Worm (Caenorhabditis elegans) whole organism, young adult: ENCODE measurements around the gene hex-1.

ENCODE experiments used
- B0019.2 ChIP-seq: fragments of 200-800 bp; sonication (Bioruptor generic); conservative IDR thresholded peaks from 2 replicates; pipeline ENCODE4 v1.3.6; 2022; ENCODE audit warnings: missing genetic modification reagents, missing genetic modification characterization, missing compliant biosample characterization
- B0261.1 ChIP-seq: sonication (generic microtip); optimal IDR thresholded peaks from 2 replicates; lab custom pipeline; 2016; ENCODE audit warnings: mild to moderate bottlenecking, missing genetic modification characterization, moderate library complexity, missing compliant biosample characterization
- B0336.3 ChIP-seq: fragments of 200-800 bp; sonication (Bioruptor generic); IDR thresholded peaks from 2 replicates; pipeline ENCODE4 v1.3.6; 2022; ENCODE audit warnings: missing genetic modification characterization, missing compliant biosample characterization
- F10E7.11 ChIP-seq: sonication (generic microtip); optimal IDR thresholded peaks from 2 replicates; lab custom pipeline; 2017; ENCODE audit warnings: mild to moderate bottlenecking, missing genetic modification characterization, moderate library complexity, missing compliant biosample characterization
- F23B12.7 ChIP-seq: sonication (generic microtip); optimal IDR thresholded peaks from 2 replicates; lab custom pipeline; 2017; ENCODE audit warnings: missing genetic modification characterization, mild to moderate bottlenecking, missing compliant biosample characterization, antibody characterized with exemption, moderate library complexity; ENCODE audit not compliant: insufficient read depth
- T26A5.8 ChIP-seq: sonication (generic microtip); optimal IDR thresholded peaks from 2 replicates; lab custom pipeline; 2016; ENCODE audit warnings: missing genetic modification characterization, missing compliant biosample characterization
- Y53F4B.3 ChIP-seq: fragments of 200-800 bp; sonication (Bioruptor generic); IDR thresholded peaks from 2 replicates; pipeline ENCODE4 v1.3.6; 2022; ENCODE audit warnings: missing genetic modification reagents, missing genetic modification characterization, missing compliant biosample characterization
- Y53G8AR.9 ChIP-seq: fragments of 200-800 bp; sonication (Bioruptor generic); conservative IDR thresholded peaks from 2 replicates; pipeline ENCODE4 v1.3.6; 2022; ENCODE audit warnings: missing genetic modification reagents, missing genetic modification characterization, missing compliant biosample characterization
- Y79H2A.3 ChIP-seq: fragments of 200-800 bp; sonication (Bioruptor generic); conservative IDR thresholded peaks from 2 replicates; pipeline ENCODE4 v1.3.6; 2022; ENCODE audit warnings: missing genetic modification reagents, missing genetic modification characterization, missing compliant biosample characterization
- akir-1 ChIP-seq: fragments of 200-800 bp; sonication (Bioruptor generic); optimal IDR thresholded peaks from 2 replicates; lab custom pipeline; 2018; ENCODE audit warnings: mild to moderate bottlenecking, missing genetic modification characterization, moderate library complexity, missing compliant biosample characterization
- aptf-2 ChIP-seq: fragments of 200-800 bp; sonication (Bioruptor generic); conservative IDR thresholded peaks from 2 replicates; pipeline ENCODE4 v1.3.6; 2022; ENCODE audit warnings: missing genetic modification reagents, missing genetic modification characterization, missing compliant biosample characterization
- attf-3 ChIP-seq: fragments of 200-800 bp; sonication (Bioruptor generic); conservative IDR thresholded peaks from 2 replicates; pipeline ENCODE4 v1.3.6; 2022; ENCODE audit warnings: missing genetic modification reagents, missing genetic modification characterization, missing compliant biosample characterization
- attf-5 ChIP-seq: fragments of 200-800 bp; sonication (Bioruptor generic); optimal IDR thresholded peaks from 2 replicates; lab custom pipeline; 2018; ENCODE audit warnings: mild to moderate bottlenecking, missing genetic modification characterization, missing compliant biosample characterization
- bed-2 ChIP-seq: fragments of 200-800 bp; sonication (Bioruptor generic); IDR thresholded peaks from 2 replicates; pipeline ENCODE4 v1.3.6; 2022; ENCODE audit warnings: missing genetic modification reagents, missing genetic modification characterization, missing compliant biosample characterization
- ceh-27 ChIP-seq: fragments of 200-800 bp; sonication (Bioruptor generic); optimal IDR thresholded peaks from 2 replicates; lab custom pipeline; 2018; ENCODE audit warnings: mild to moderate bottlenecking, missing genetic modification characterization, moderate library complexity, missing compliant biosample characterization
- ceh-40 ChIP-seq: fragments of 200-800 bp; sonication (Bioruptor generic); IDR thresholded peaks from 2 replicates; pipeline ENCODE4 v1.3.6; 2022; ENCODE audit warnings: missing genetic modification characterization, missing compliant biosample characterization
- ceh-58 ChIP-seq: fragments of 200-800 bp; sonication (Bioruptor generic); IDR thresholded peaks from 2 replicates; pipeline ENCODE4 v1.3.6; 2022; ENCODE audit warnings: missing genetic modification characterization, missing compliant biosample characterization
- efl-1 ChIP-seq: fragments of 150-350 bp; optimal IDR thresholded peaks from 2 replicates; lab custom pipeline; 2014; ENCODE audit warnings: missing biosample characterization, missing genetic modification reagents, missing genetic modification characterization
- egrh-3 ChIP-seq: fragments of 200-800 bp; sonication (Bioruptor generic); IDR thresholded peaks from 2 replicates; pipeline ENCODE4 v1.3.6; 2022; ENCODE audit warnings: missing genetic modification reagents, missing genetic modification characterization, missing compliant biosample characterization
- him-1 ChIP-seq: sonication (generic microtip); optimal IDR thresholded peaks from 2 replicates; lab custom pipeline; 2016; ENCODE audit warnings: missing genotype, missing genetic modification reagents, missing genetic modification characterization, missing compliant biosample characterization
- hlh-26 ChIP-seq: fragments of 200-800 bp; sonication (Bioruptor generic); conservative IDR thresholded peaks from 2 replicates; pipeline ENCODE4 v1.3.6; 2022; ENCODE audit warnings: missing genetic modification reagents, missing genetic modification characterization, missing compliant biosample characterization
- hrde-1 ChIP-seq: sonication (generic microtip); optimal IDR thresholded peaks from 2 replicates; lab custom pipeline; 2016; ENCODE audit warnings: missing genetic modification characterization, mild to moderate bottlenecking, missing compliant biosample characterization, moderate library complexity, missing genotype, missing genetic modification reagents, borderline replicate concordance
- hsf-1 ChIP-seq: fragments of 200-800 bp; sonication (Bioruptor generic); IDR thresholded peaks from 2 replicates; pipeline ENCODE4 v1.3.6; 2022; ENCODE audit warnings: missing genetic modification reagents, missing genetic modification characterization, missing compliant biosample characterization
- lin-26 ChIP-seq: fragments of 200-800 bp; sonication (Bioruptor generic); IDR thresholded peaks from 2 replicates; pipeline ENCODE4 v1.3.6; 2022; ENCODE audit warnings: missing genetic modification reagents, missing genetic modification characterization, missing compliant biosample characterization
- lsl-1 ChIP-seq: fragments of 200-800 bp; sonication (Bioruptor generic); optimal IDR thresholded peaks from 2 replicates; lab custom pipeline; 2018; ENCODE audit warnings: mild to moderate bottlenecking, missing genetic modification characterization, moderate library complexity, missing compliant biosample characterization
- lsy-27 ChIP-seq: sonication (generic microtip); optimal IDR thresholded peaks from 2 replicates; lab custom pipeline; 2017; ENCODE audit warnings: missing genetic modification characterization, mild to moderate bottlenecking, missing compliant biosample characterization, antibody characterized with exemption, missing genotype, borderline replicate concordance; ENCODE audit not compliant: insufficient read depth
- madf-3 ChIP-seq: fragments of 200-800 bp; sonication (Bioruptor generic); IDR thresholded peaks from 2 replicates; pipeline ENCODE4 v1.3.6; 2022; ENCODE audit warnings: missing genetic modification reagents, missing genetic modification characterization, missing compliant biosample characterization
- madf-6 ChIP-seq: fragments of 200-800 bp; sonication (Bioruptor generic); IDR thresholded peaks from 2 replicates; pipeline ENCODE4 v1.3.6; 2022; ENCODE audit warnings: missing genetic modification reagents, missing genetic modification characterization, missing compliant biosample characterization
- nfyb-1 ChIP-seq: fragments of 200-800 bp; sonication (Bioruptor generic); IDR thresholded peaks from 2 replicates; pipeline ENCODE4 v1.3.6; 2022; ENCODE audit warnings: missing genetic modification reagents, missing genetic modification characterization, missing compliant biosample characterization
- nhr-80 ChIP-seq: sonication (generic microtip); optimal IDR thresholded peaks from 2 replicates; lab custom pipeline; 2016; ENCODE audit warnings: missing genetic modification characterization, missing compliant biosample characterization
- rec-8 ChIP-seq, 2 experiments: sonication (generic microtip); optimal IDR thresholded peaks; 2 replicates each; lab custom pipeline; 2016; ENCODE audit warnings: mild to moderate bottlenecking in 2 of 2, missing genetic modification characterization in 2 of 2, missing genetic modification reagents in 2 of 2, missing genotype in 2 of 2, missing biosample characterization in 1 of 2, missing compliant biosample characterization in 1 of 2, moderate library complexity in 1 of 2
- rpc-1 ChIP-seq, 2 experiments: fragments of 150-350 bp in 1 of 2; sonication (generic microtip) in 1 of 2; optimal IDR thresholded peaks; 2 replicates each; lab custom pipeline; 2014 to 2018; ENCODE audit warnings: missing biosample characterization in 1 of 2, missing genetic modification characterization in 1 of 2, missing genetic modification reagents in 1 of 2, missing genotype in 1 of 2
- sdz-38 ChIP-seq: sonication (generic microtip); optimal IDR thresholded peaks from 2 replicates; lab custom pipeline; 2016; ENCODE audit warnings: missing genotype, missing genetic modification characterization, missing compliant biosample characterization
- snpc-4 ChIP-seq, 5 experiments: fragments of 150-350 bp in 1 of 5; sonication (generic microtip) in 4 of 5; optimal IDR thresholded peaks; 2 replicates each; lab custom pipeline; 2014 to 2018; ENCODE audit warnings: missing genetic modification characterization in 5 of 5, missing biosample characterization in 3 of 5, antibody characterized with exemption in 2 of 5, mild to moderate bottlenecking in 2 of 5, missing compliant biosample characterization in 2 of 5, missing genotype in 2 of 5, moderate library complexity in 2 of 5, missing genetic modification reagents in 1 of 5
- somi-1 ChIP-seq: fragments of 200-800 bp; sonication (Bioruptor generic); optimal IDR thresholded peaks from 2 replicates; lab custom pipeline; 2018; ENCODE audit warnings: mild to moderate bottlenecking, missing genetic modification characterization, missing compliant biosample characterization
- tbp1 ChIP-seq: fragments of 200-800 bp; sonication (Bioruptor generic); optimal IDR thresholded peaks from 2 replicates; lab custom pipeline; 2018; ENCODE audit warnings: mild to moderate bottlenecking, missing genetic modification characterization, missing compliant biosample characterization
- tlf-1 ChIP-seq: fragments of 200-800 bp; sonication (Bioruptor generic); optimal IDR thresholded peaks from 2 replicates; lab custom pipeline; 2018; ENCODE audit warnings: mild to moderate bottlenecking, missing genetic modification characterization, missing compliant biosample characterization
- unc-130 ChIP-seq: sonication (generic microtip); optimal IDR thresholded peaks from 2 replicates; lab custom pipeline; 2016; ENCODE audit warnings: missing genetic modification reagents, missing genetic modification characterization, missing compliant biosample characterization
- ztf-25 ChIP-seq: fragments of 200-800 bp; sonication (Bioruptor generic); IDR thresholded peaks from 2 replicates; pipeline ENCODE4 v1.3.6; 2022; ENCODE audit warnings: missing genetic modification reagents, missing genetic modification characterization, missing compliant biosample characterization
- ztf-6 ChIP-seq: fragments of 200-800 bp; sonication (Bioruptor generic); IDR thresholded peaks from 2 replicates; pipeline ENCODE4 v1.3.6; 2022; ENCODE audit warnings: missing genetic modification reagents, missing genetic modification characterization, missing compliant biosample characterization

hex-1 gene

ce11 chrX:2265069-2265468 is 44.1 kb downstream of the hex-1 start:
- TF ChIP-seq ceh-27 (peak; percentile 87), lin-26 (no peak)

ce11 chrX:2266366-2266765 is 45.4 kb downstream of the hex-1 start:
- no peak for TF ChIP-seq somi-1 (GFP tag; lab: Kevin White, UChicago)
- TF ChIP-seq lsl-1 = no peak
- no peak for TF ChIP-seq attf-3 (GFP tag; lab: Robert Waterston, UW)
- no peak for TF ChIP-seq efl-1 (GFP tag; lab: Kevin White, UChicago)
- no peak for TF ChIP-seq lsy-27
- no peak for TF ChIP-seq Y53F4B.3
- no peak for TF ChIP-seq attf-5
- TF ChIP-seq B0019.2 (GFP tag; lab: Robert Waterston, UW) = no peak
- no peak for TF ChIP-seq rec-8 (tag; optimal IDR thresholded peaks at IDR 0.05; lab: Kevin White, UChicago)
- no peak for TF ChIP-seq tlf-1 (GFP tag; lab: Kevin White, UChicago)
- no peak for TF ChIP-seq hlh-26 (GFP tag; lab: Robert Waterston, UW)
- no peak for TF ChIP-seq Y79H2A.3
- no peak for TF ChIP-seq madf-3 (GFP tag; lab: Robert Waterston, UW)
- no peak for TF ChIP-seq him-1 (tag; lab: Kevin White, UChicago)
- TF ChIP-seq Y53G8AR.9 (GFP tag; lab: Robert Waterston, UW) = no peak
- TF ChIP-seq, all 124 proteins: peak for 0

ce11 chrX:2266777-2267176 is 45.8 kb downstream of the hex-1 start:
- no peak for TF ChIP-seq B0261.1 (tag; lab: Kevin White, UChicago)
- no peak for TF ChIP-seq ztf-6 (GFP tag; lab: Robert Waterston, UW)
- TF ChIP-seq ztf-25 (GFP tag; lab: Robert Waterston, UW) = no peak
- TF ChIP-seq snpc-4 (GFP tag; optimal IDR thresholded peaks at IDR 0.05; lab: Kevin White, UChicago) = no peak
- no peak for TF ChIP-seq snpc-4 (tag; optimal IDR thresholded peaks at IDR 0.05; lab: Kevin White, UChicago)
- TF ChIP-seq ceh-40 (GFP tag; lab: Robert Waterston, UW) = no peak
- no peak for TF ChIP-seq nhr-80 (tag; lab: Kevin White, UChicago)
- TF ChIP-seq tbp1 = no peak
- TF ChIP-seq F10E7.11 (tag; lab: Kevin White, UChicago) = no peak
- TF ChIP-seq B0336.3 (GFP tag; lab: Robert Waterston, UW) = no peak

- TF ChIP-seq aptf-2 (GFP tag; lab: Robert Waterston, UW) (no peak), T26A5.8 (no peak), bed-2 (0 out of 2 replicates have a peak, but pooled peaks have one; percentile 52), nfyb-1 (0 out of 2 replicates have a peak, but pooled peaks have one; percentile 18), egrh-3 (GFP tag; lab: Robert Waterston, UW) (peak; percentile 62; the same call in 1 of the 2 replicates)
Observed at ce11 chrX:2267956-2268355, 47.0 kb downstream of the hex-1 start, which contains the start of gene AH9.6. TSS of gene AH9.6 (minus strand) at chrX:2268138.

- TF ChIP-seq ceh-58 (GFP tag; lab: Robert Waterston, UW) (no peak), T26A5.8 (no peak), Y79H2A.3 (no peak), rpc-1 (optimal IDR thresholded peaks at IDR 0.05; lab: Kevin White, UChicago) (no peak), rpc-1 (tag; optimal IDR thresholded peaks at IDR 0.05; lab: Kevin White, UChicago) (no peak), attf-5 (no peak), unc-130 (GFP tag; lab: Kevin White, UChicago) (no peak), akir-1 (no peak), egrh-3 (GFP tag; lab: Robert Waterston, UW) (no peak), hsf-1 (no peak), sdz-38 (tag; lab: Kevin White, UChicago) (no peak), madf-6 (GFP tag; lab: Robert Waterston, UW) (no peak), Y53G8AR.9 (GFP tag; lab: Robert Waterston, UW) (no peak), aptf-2 (GFP tag; lab: Robert Waterston, UW) (no peak), hrde-1 (tag; lab: Kevin White, UChicago) (no peak), tlf-1 (GFP tag; lab: Kevin White, UChicago) (no peak), nhr-80 (tag; lab: Kevin White, UChicago) (no peak), F23B12.7 (tag; lab: Kevin White, UChicago) (no peak)
Observed at ce11 chrX:2271429-2271828, 50.5 kb downstream of the hex-1 start.
